Worm (Caenorhabditis elegans): Measurements from ENCODE around the gene chil-1.

DNA sequence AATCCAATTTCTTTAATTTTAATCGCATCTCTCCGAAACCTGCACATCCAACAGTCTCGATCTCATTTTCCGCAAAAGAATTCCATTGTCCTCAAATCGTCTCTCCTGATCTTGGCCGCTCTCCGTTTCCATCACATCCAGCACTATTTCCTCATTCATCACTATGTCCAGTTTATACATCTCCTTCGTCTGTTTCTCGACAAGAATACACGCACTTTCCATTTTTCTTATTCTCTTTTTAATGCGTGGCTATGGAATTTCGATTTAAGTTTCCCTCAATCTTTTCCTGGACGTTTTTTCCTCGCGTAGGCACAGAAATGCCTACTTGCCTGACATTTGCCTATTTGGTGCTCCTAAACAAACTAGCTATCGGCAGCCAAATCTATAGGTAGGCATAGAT lies 13.5 kb upstream of the chil-1 start:
- TF ChIP-seq nhr-77 (tag; optimal IDR thresholded peaks at IDR 0.05), result no peak
- no peak for TF ChIP-seq ceh-16 (tag; optimal IDR thresholded peaks at IDR 0.05)
- no peak for TF ChIP-seq fkh-2 (tag; optimal IDR thresholded peaks at IDR 0.05)
- no peak for TF ChIP-seq ama-1 (optimal IDR thresholded peaks at IDR 0.05)
- TF ChIP-seq nhr-76 (tag; optimal IDR thresholded peaks at IDR 0.05), result no peak
- TF ChIP-seq unc-39 (tag; optimal IDR thresholded peaks at IDR 0.05), result no peak
- TF ChIP-seq nhr-25 (tag; optimal IDR thresholded peaks at IDR 0.05), result no peak
- no peak for TF ChIP-seq nhr-11 (tag; optimal IDR thresholded peaks at IDR 0.05)
- TF ChIP-seq snpc-4 (tag; optimal IDR thresholded peaks at IDR 0.05), result no peak
- no peak for TF ChIP-seq daf-12 (tag; optimal IDR thresholded peaks at IDR 0.05)
- no peak for TF ChIP-seq elt-3 (tag; optimal IDR thresholded peaks at IDR 0.05)
- TF ChIP-seq unc-62 (GFP tag; optimal IDR thresholded peaks at IDR 0.05), result no peak
